Worm (Caenorhabditis elegans) whole organism, L1 larva: ENCODE data around the gene R02E4.2.

Experiments
- F16B12.6 ChIP-seq: fragments of 150-350 bp; optimal IDR thresholded peaks from 2 replicates; lab custom pipeline; 2014; ENCODE audit warnings: missing biosample characterization, missing genetic modification characterization
- aha-1 ChIP-seq: fragments of 150-350 bp; optimal IDR thresholded peaks from 2 replicates; lab custom pipeline; 2014; ENCODE audit warnings: missing biosample characterization, missing genetic modification characterization
- blmp-1 ChIP-seq: fragments of 150-350 bp; optimal IDR thresholded peaks from 2 replicates; lab custom pipeline; 2014; ENCODE audit warnings: missing biosample characterization, missing genetic modification characterization
- ceh-82 ChIP-seq, 3 experiments: fragments of 150-350 bp in 1 of 3; sonication (generic microtip) in 2 of 3; optimal IDR thresholded peaks; 2 replicates each; lab custom pipeline; 2014 to 2017; ENCODE audit warnings: missing biosample characterization in 3 of 3, missing genetic modification characterization in 3 of 3
- ceh-88 ChIP-seq: fragments of 200-800 bp; sonication (Bioruptor generic); IDR thresholded peaks from 2 replicates; pipeline ENCODE4 v1.3.6; 2022; ENCODE audit warnings: missing genetic modification characterization, missing compliant biosample characterization
- ceh-90 ChIP-seq: sonication (generic microtip); optimal IDR thresholded peaks from 2 replicates; lab custom pipeline; 2016; ENCODE audit warnings: missing genetic modification characterization, missing compliant biosample characterization
- ces-1 ChIP-seq: fragments of 150-350 bp; optimal IDR thresholded peaks from 2 replicates; lab custom pipeline; 2014; ENCODE audit warnings: missing biosample characterization, missing genetic modification reagents, missing genetic modification characterization
- dsc-1 ChIP-seq: sonication (generic microtip); optimal IDR thresholded peaks from 2 replicates; lab custom pipeline; 2016; ENCODE audit warnings: mild to moderate bottlenecking, missing genetic modification characterization, missing compliant biosample characterization
- efl-1 ChIP-seq, 4 experiments: fragments of 150-350 bp; optimal IDR thresholded peaks in 3 of 4; peaks in 1 of 4; 1 replicate in 1 of 4; 2 replicates in 3 of 4; lab custom pipeline; 2014; ENCODE audit warnings: missing biosample characterization in 2 of 4, missing genetic modification characterization in 2 of 4, missing genetic modification reagents in 2 of 4
- egl-13 ChIP-seq: sonication (generic microtip); optimal IDR thresholded peaks from 2 replicates; lab custom pipeline; 2016; ENCODE audit warnings: missing genotype, missing genetic modification reagents, missing genetic modification characterization, missing compliant biosample characterization
- egl-27 ChIP-seq, 2 experiments: fragments of 150-350 bp in 1 of 2; sonication (generic microtip); optimal IDR thresholded peaks; 3 replicates each; lab custom pipeline; 2017 to 2018; ENCODE audit warnings: missing biosample characterization in 2 of 2, missing genetic modification characterization in 2 of 2, missing genetic modification reagents in 2 of 2
- elt-2 ChIP-seq: sonication (generic microtip); optimal IDR thresholded peaks from 2 replicates; lab custom pipeline; 2016; ENCODE audit warnings: missing genetic modification characterization, mild to moderate bottlenecking, inconsistent platforms, missing compliant biosample characterization, missing genetic modification reagents
- elt-3 ChIP-seq, 6 experiments: fragments of 150-350 bp in 1 of 6; sonication (generic microtip); optimal IDR thresholded peaks; 2 replicates each; lab custom pipeline; 2017 to 2018; ENCODE audit warnings: missing biosample characterization in 6 of 6, missing genetic modification characterization in 6 of 6, inconsistent platforms in 1 of 6
- fkh-10 ChIP-seq: sonication (generic microtip); optimal IDR thresholded peaks from 2 replicates; lab custom pipeline; 2017; ENCODE audit warnings: missing biosample characterization, missing genetic modification reagents, missing genetic modification characterization
- fkh-4 ChIP-seq: sonication (generic microtip); optimal IDR thresholded peaks from 2 replicates; lab custom pipeline; 2016; ENCODE audit warnings: missing compliant biosample characterization, missing genetic modification characterization, borderline replicate concordance
- hlh-17 ChIP-seq: fragments of 200-800 bp; sonication (Bioruptor generic); optimal IDR thresholded peaks from 2 replicates; lab custom pipeline; 2018; ENCODE audit warnings: missing genetic modification characterization, mild to moderate bottlenecking, missing compliant biosample characterization, moderate library complexity, borderline replicate concordance
- hlh-4 ChIP-seq: sonication (generic microtip); optimal IDR thresholded peaks from 2 replicates; lab custom pipeline; 2016; ENCODE audit warnings: mild to moderate bottlenecking, missing genetic modification characterization, missing compliant biosample characterization
- irx-1 ChIP-seq: sonication (generic microtip); optimal IDR thresholded peaks from 2 replicates; lab custom pipeline; 2016; ENCODE audit warnings: missing genetic modification characterization, missing compliant biosample characterization
- isw-1 ChIP-seq: fragments of 200-800 bp; sonication (Bioruptor generic); IDR thresholded peaks from 2 replicates; pipeline ENCODE4 v1.3.6; 2022; ENCODE audit warnings: missing genetic modification characterization, missing compliant biosample characterization
- jun-1 ChIP-seq: fragments of 150-350 bp; optimal IDR thresholded peaks from 2 replicates; lab custom pipeline; 2014; ENCODE audit warnings: missing biosample characterization, missing genetic modification reagents, missing genetic modification characterization
- lin-14 ChIP-seq: fragments of 200-800 bp; sonication (Bioruptor generic); optimal IDR thresholded peaks from 2 replicates; lab custom pipeline; 2018; ENCODE audit warnings: mild to moderate bottlenecking, missing genetic modification characterization, moderate library complexity, missing compliant biosample characterization
- lin-35 ChIP-seq, 2 experiments: fragments of 150-350 bp; optimal IDR thresholded peaks; 2 replicates each; lab custom pipeline; 2014; ENCODE audit warnings: missing biosample characterization in 2 of 2, missing genetic modification characterization in 2 of 2, missing genetic modification reagents in 2 of 2
- lin-39 ChIP-seq: fragments of 150-350 bp; optimal IDR thresholded peaks from 2 replicates; lab custom pipeline; 2014; ENCODE audit warnings: missing biosample characterization, missing genetic modification reagents, missing genetic modification characterization
- lir-3 ChIP-seq: sonication (generic microtip); optimal IDR thresholded peaks from 2 replicates; lab custom pipeline; 2016; ENCODE audit warnings: mild to moderate bottlenecking, missing genetic modification characterization, moderate library complexity, missing compliant biosample characterization; ENCODE audit not compliant: poor library complexity
- mdl-1 ChIP-seq, 2 experiments: fragments of 150-350 bp; optimal IDR thresholded peaks; 2 replicates each; lab custom pipeline; 2014 to 2017; ENCODE audit warnings: missing biosample characterization in 2 of 2, missing genetic modification characterization in 2 of 2, inconsistent platforms in 1 of 2
- mep-1 ChIP-seq: fragments of 150-350 bp; optimal IDR thresholded peaks from 2 replicates; lab custom pipeline; 2014; ENCODE audit warnings: missing biosample characterization, missing genetic modification characterization
- nhr-11 ChIP-seq: fragments of 150-350 bp; optimal IDR thresholded peaks from 2 replicates; lab custom pipeline; 2014; ENCODE audit warnings: missing biosample characterization, missing genetic modification characterization
- nhr-12 ChIP-seq: sonication (generic microtip); optimal IDR thresholded peaks from 2 replicates; lab custom pipeline; 2017; ENCODE audit warnings: missing biosample characterization, missing genetic modification characterization
- nhr-19 ChIP-seq: fragments of 200-800 bp; sonication (Bioruptor generic); conservative IDR thresholded peaks from 2 replicates; pipeline ENCODE4 v1.3.6; 2022; ENCODE audit warnings: missing genetic modification characterization, missing compliant biosample characterization
- nhr-20 ChIP-seq: sonication (generic microtip); optimal IDR thresholded peaks from 2 replicates; lab custom pipeline; 2016; ENCODE audit warnings: mild to moderate bottlenecking, missing genetic modification characterization, missing compliant biosample characterization
- nhr-237 ChIP-seq: fragments of 150-350 bp; optimal IDR thresholded peaks from 2 replicates; lab custom pipeline; 2014; ENCODE audit warnings: missing biosample characterization, missing genetic modification characterization
- nhr-28 ChIP-seq: fragments of 150-350 bp; optimal IDR thresholded peaks from 2 replicates; lab custom pipeline; 2014; ENCODE audit warnings: missing biosample characterization, missing genetic modification characterization
- nhr-71 ChIP-seq: sonication (generic microtip); optimal IDR thresholded peaks from 2 replicates; lab custom pipeline; 2016; ENCODE audit warnings: mild to moderate bottlenecking, missing genetic modification characterization, moderate library complexity, missing compliant biosample characterization
- nhr-76 ChIP-seq: sonication (generic microtip); optimal IDR thresholded peaks from 2 replicates; lab custom pipeline; 2017; ENCODE audit warnings: missing biosample characterization, missing genetic modification characterization
- nhr-77 ChIP-seq: fragments of 150-350 bp; optimal IDR thresholded peaks from 2 replicates; lab custom pipeline; 2014; ENCODE audit warnings: missing biosample characterization, missing genetic modification characterization
- nhr-84 ChIP-seq: sonication (generic microtip); optimal IDR thresholded peaks from 2 replicates; lab custom pipeline; 2017; ENCODE audit warnings: missing biosample characterization, missing genetic modification characterization
- nhr-85 ChIP-seq: sonication (generic microtip); peaks from one replicate; lab custom pipeline; 2016; ENCODE audit warnings: missing genetic modification characterization, inconsistent platforms, missing compliant biosample characterization
- rnt-1 ChIP-seq: sonication (generic microtip); optimal IDR thresholded peaks from 2 replicates; lab custom pipeline; 2016; ENCODE audit warnings: mild to moderate bottlenecking, missing genetic modification characterization, moderate library complexity, missing compliant biosample characterization
- skn-1 ChIP-seq: fragments of 150-350 bp; optimal IDR thresholded peaks from 2 replicates; lab custom pipeline; 2014; ENCODE audit warnings: missing biosample characterization, missing genetic modification characterization
- snpc-4 ChIP-seq: fragments of 150-350 bp; optimal IDR thresholded peaks from 2 replicates; lab custom pipeline; 2014; ENCODE audit warnings: missing biosample characterization, missing genetic modification characterization
- snu-23 ChIP-seq: sonication (generic microtip); optimal IDR thresholded peaks from 2 replicates; lab custom pipeline; 2016; ENCODE audit warnings: missing genetic modification characterization, missing compliant biosample characterization
- sox-4 ChIP-seq: sonication (generic microtip); optimal IDR thresholded peaks from 2 replicates; lab custom pipeline; 2016; ENCODE audit warnings: missing genetic modification characterization, missing compliant biosample characterization
- sup-37 ChIP-seq: fragments of 200-800 bp; sonication (Bioruptor generic); optimal IDR thresholded peaks from 2 replicates; lab custom pipeline; 2018; ENCODE audit warnings: mild to moderate bottlenecking, missing genetic modification characterization, missing compliant biosample characterization
- unc-130 ChIP-seq: fragments of 150-350 bp; optimal IDR thresholded peaks from 2 replicates; lab custom pipeline; 2017; ENCODE audit warnings: missing biosample characterization, missing genetic modification characterization, inconsistent platforms
- unc-30 ChIP-seq: sonication (generic microtip); optimal IDR thresholded peaks from 2 replicates; lab custom pipeline; 2017; ENCODE audit warnings: missing biosample characterization, missing genetic modification characterization
- unc-98 ChIP-seq: fragments of 200-800 bp; sonication (Bioruptor generic); IDR thresholded peaks from 2 replicates; pipeline ENCODE4 v1.3.6; 2022; ENCODE audit warnings: missing genetic modification characterization, missing compliant biosample characterization
- vab-15 ChIP-seq: sonication (generic microtip); optimal IDR thresholded peaks from 2 replicates; lab custom pipeline; 2017; ENCODE audit warnings: missing genotype, mild to moderate bottlenecking, missing genetic modification characterization, missing compliant biosample characterization
- zag-1 ChIP-seq: fragments of 150-350 bp; optimal IDR thresholded peaks from 2 replicates; lab custom pipeline; 2014; ENCODE audit warnings: missing biosample characterization, missing genetic modification characterization
- zip-4 ChIP-seq: fragments of 200-800 bp; sonication (Bioruptor generic); optimal IDR thresholded peaks from 2 replicates; lab custom pipeline; 2018; ENCODE audit warnings: mild to moderate bottlenecking, missing genetic modification characterization, moderate library complexity, missing compliant biosample characterization
- ztf-11 ChIP-seq, 2 experiments: sonication (generic microtip); optimal IDR thresholded peaks; 2 replicates each; lab custom pipeline; 2016 to 2017; ENCODE audit warnings: missing genetic modification characterization in 2 of 2, missing biosample characterization in 1 of 2, missing compliant biosample characterization in 1 of 2
- ztf-4 ChIP-seq: fragments of 150-350 bp; optimal IDR thresholded peaks from 2 replicates; lab custom pipeline; 2014; ENCODE audit warnings: missing biosample characterization, missing genetic modification characterization

The R02E4.2 gene

DNA sequence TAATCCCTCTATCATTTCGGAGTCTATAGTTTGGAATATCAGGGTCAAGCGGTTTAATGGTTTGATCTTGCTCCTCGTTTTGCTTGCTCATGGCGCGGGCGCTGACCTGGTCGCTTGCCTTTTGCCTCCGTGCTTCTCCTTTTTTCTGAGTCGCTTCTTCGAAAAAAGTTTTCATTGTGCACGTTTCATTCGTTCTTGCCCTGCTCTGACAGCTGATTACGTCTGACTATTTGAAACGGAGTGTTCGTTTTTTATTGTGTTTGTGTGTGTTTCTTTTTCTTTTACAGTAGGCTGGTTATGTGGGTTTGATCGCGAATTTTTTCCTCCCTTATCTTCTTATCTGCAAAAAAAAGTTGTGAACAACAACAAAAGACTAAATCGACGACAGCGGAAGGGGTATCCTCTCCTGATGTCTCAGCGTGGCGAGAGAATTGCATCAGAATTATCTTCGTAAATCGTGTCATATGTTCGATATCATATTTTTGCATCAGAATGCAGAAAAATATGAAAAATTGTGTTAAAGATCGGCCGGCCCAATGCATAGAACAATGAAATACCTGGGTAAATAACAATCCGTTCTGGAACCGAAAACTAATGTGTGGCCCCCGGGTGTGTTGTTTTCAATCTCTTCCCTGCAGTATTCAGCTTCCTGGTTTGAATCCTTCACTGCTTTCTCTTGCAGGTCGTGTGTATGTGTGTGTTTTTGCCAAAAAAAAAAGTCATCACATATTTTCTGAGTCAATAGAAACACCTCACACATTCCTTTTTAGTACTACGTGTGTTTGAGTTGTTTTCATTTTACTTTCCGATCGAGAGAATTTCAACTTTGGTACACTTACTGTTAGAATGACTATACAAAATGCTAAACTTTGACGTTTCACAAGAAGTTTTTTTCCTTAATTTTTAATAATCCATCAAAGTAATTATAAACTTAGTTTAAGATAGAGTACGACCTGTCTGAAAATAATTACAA, 32.6 kb downstream of the R02E4.2 start, which contains the start of gene ZK470.4:
TSS of gene ZK470.4 (minus strand) at position 175 of the 973 bp plus-strand sequence.
- TF ChIP-seq aha-1 (tag; lab: Kevin White, UChicago) (peak; percentile 34), unc-130 (tag; lab: Kevin White, UChicago) (no peak), unc-30 (tag; lab: Kevin White, UChicago) (no peak), nhr-84 (no peak), ceh-82 (tag; optimal IDR thresholded peaks at IDR 0.05; lab: Kevin White, UChicago) (no peak), sup-37 (GFP tag; lab: Kevin White, UChicago) (no peak), skn-1 (no peak), egl-27 (tag; optimal IDR thresholded peaks at IDR 0.05; lab: Kevin White, UChicago) (no peak), hlh-17 (no peak), jun-1 (tag; lab: Kevin White, UChicago) (no peak), lin-35 (GFP tag; optimal IDR thresholded peaks at IDR 0.05; lab: Kevin White, UChicago) (peak in 1 of 2 experiments; percentile 30), vab-15 (tag; lab: Kevin White, UChicago) (no peak), nhr-85 (peak; percentile 63), isw-1 (GFP tag; lab: Robert Waterston, UW) (no peak), nhr-28 (tag; lab: Kevin White, UChicago) (no peak), lir-3 (tag; lab: Kevin White, UChicago) (no peak), mdl-1 (tag; optimal IDR thresholded peaks at IDR 0.05; lab: Kevin White, UChicago) (no peak), hlh-4 (no peak), ztf-4 (tag; lab: Kevin White, UChicago) (no peak), nhr-20 (tag; lab: Kevin White, UChicago) (peak; percentile 34), irx-1 (tag; lab: Kevin White, UChicago) (no peak), snpc-4 (tag; lab: Kevin White, UChicago) (no peak), unc-98 (GFP tag; lab: Robert Waterston, UW) (no peak), sox-4 (tag; lab: Kevin White, UChicago) (no peak), fkh-10 (GFP tag; lab: Kevin White, UChicago) (no peak), nhr-19 (peak; percentile 29; the same call in 1 of the 2 replicates), egl-13 (no peak), nhr-76 (tag; lab: Kevin White, UChicago) (no peak), snu-23 (GFP tag; lab: Kevin White, UChicago) (peak; percentile 8), efl-1 (optimal IDR thresholded peaks at IDR 0.05; lab: Kevin White, UChicago) (no peak), efl-1 (GFP tag; optimal IDR thresholded peaks at IDR 0.05 in 1 of 2; lab: Kevin White, UChicago) (peak in 1 of 2 experiments; percentile 48), ztf-11 (tag; optimal IDR thresholded peaks at IDR 0.05; lab: Kevin White, UChicago) (no peak), nhr-71 (tag; lab: Kevin White, UChicago) (peak; percentile 46), mep-1 (no peak), zip-4 (no peak), F16B12.6 (tag; lab: Kevin White, UChicago) (no peak), rnt-1 (peak; percentile 42), nhr-11 (tag; lab: Kevin White, UChicago) (no peak), nhr-12 (no peak), ceh-90 (no peak), dsc-1 (tag; lab: Kevin White, UChicago) (no peak), nhr-77 (tag; lab: Kevin White, UChicago) (no peak), elt-2 (tag; lab: Kevin White, UChicago) (no peak), lin-14 (GFP tag; lab: Kevin White, UChicago) (peak; percentile 33), lin-39 (no peak), zag-1 (tag; lab: Kevin White, UChicago) (no peak), ces-1 (no peak), ceh-88 (GFP tag; lab: Robert Waterston, UW) (no peak), fkh-4 (tag; lab: Kevin White, UChicago) (no peak), blmp-1 (tag; lab: Kevin White, UChicago) (peak; percentile 49), elt-3 (tag; optimal IDR thresholded peaks at IDR 0.05; lab: Kevin White, UChicago) (peak in 1 of 6 experiments; percentile 73), nhr-237 (tag; lab: Kevin White, UChicago) (no peak)
